Worm (Caenorhabditis elegans): ENCODE results near the gene R05F9.7.
A peak's percentile ranks its signal among the peaks of the same experiment; 100 is the strongest.
"Not testable (repeated sequence)": the region's sequence is repeated elsewhere in the genome, so short reads cannot be mapped to it uniquely, and the experiment has no call there.

Gene R05F9.7

DNA sequence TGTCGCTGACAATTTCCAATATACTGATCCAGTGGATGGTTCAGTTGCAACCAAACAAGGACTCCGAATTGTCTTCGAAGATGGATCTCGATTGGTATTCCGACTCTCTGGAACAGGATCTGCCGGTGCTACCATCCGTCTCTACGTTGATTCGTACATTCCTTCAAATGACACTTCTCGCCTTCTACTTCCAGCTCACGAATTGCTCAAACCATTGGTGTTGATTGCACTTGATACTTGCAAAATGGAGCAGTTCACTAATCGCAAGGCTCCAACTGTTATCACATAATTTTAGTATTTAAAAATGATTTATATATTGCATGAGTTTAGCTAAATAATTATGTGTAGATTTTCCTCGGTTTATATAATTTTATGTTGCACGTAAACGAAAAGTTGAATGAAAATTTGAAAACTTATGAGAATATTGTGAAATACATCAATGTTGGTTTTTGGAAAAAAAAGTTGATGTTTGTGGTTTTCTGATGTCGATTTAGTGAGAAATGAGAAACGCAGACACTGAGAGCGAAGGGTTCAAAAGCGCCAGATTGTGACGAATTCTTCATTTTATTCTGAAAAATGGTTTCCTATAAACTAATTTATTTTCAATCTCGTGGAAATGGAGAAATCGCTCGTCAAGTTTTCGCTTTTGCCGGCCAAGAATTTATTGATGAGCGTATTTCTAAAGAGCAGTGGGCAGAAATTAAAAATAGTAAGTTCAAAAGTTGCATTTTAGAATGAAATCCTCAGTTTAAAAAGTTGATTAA, 5.1 kb downstream of the R05F9.7 start, which contains the start of gene gst-9:
gst-9 (plus strand) TSS at position 574 of the 764 bp plus-strand sequence.
- TF ChIP-seq peb-1 (tag; optimal IDR thresholded peaks at IDR 0.05) (no peak), lsy-2 (tag; optimal IDR thresholded peaks at IDR 0.05) (peak in 1 of 2 experiments; percentile 51), gmeb-1 (tag; optimal IDR thresholded peaks at IDR 0.05) (no peak), nhr-77 (tag; optimal IDR thresholded peaks at IDR 0.05) (no peak), ztf-4 (tag; optimal IDR thresholded peaks at IDR 0.05) (peak; percentile 66), sma-3 (GFP tag; optimal IDR thresholded peaks at IDR 0.05) (peak; percentile 23), ama-1 (optimal IDR thresholded peaks at IDR 0.05) (peak; percentile 81), nhr-10 (tag; optimal IDR thresholded peaks at IDR 0.05) (no peak), blmp-1 (tag; optimal IDR thresholded peaks at IDR 0.05; ENCODE audit: insufficient read depth) (no peak), sma-9 (GFP tag; optimal IDR thresholded peaks at IDR 0.05) (peak; percentile 33), sma-9 (tag; optimal IDR thresholded peaks at IDR 0.05) (no peak), F13H6.1 (tag; optimal IDR thresholded peaks at IDR 0.05) (peak; percentile 25), C34F6.9 (tag; optimal IDR thresholded peaks at IDR 0.05) (no peak), nhr-129 (tag; optimal IDR thresholded peaks at IDR 0.05) (peak; percentile 33), unc-55 (GFP tag; optimal IDR thresholded peaks at IDR 0.05) (peak; percentile 43), crh-2 (tag; optimal IDR thresholded peaks at IDR 0.05) (peak; percentile 61), skn-1 (tag; optimal IDR thresholded peaks at IDR 0.05) (no peak), ceh-82 (tag; optimal IDR thresholded peaks at IDR 0.05) (no peak), nhr-6 (tag; optimal IDR thresholded peaks at IDR 0.05) (peak; percentile 8)

DNA sequence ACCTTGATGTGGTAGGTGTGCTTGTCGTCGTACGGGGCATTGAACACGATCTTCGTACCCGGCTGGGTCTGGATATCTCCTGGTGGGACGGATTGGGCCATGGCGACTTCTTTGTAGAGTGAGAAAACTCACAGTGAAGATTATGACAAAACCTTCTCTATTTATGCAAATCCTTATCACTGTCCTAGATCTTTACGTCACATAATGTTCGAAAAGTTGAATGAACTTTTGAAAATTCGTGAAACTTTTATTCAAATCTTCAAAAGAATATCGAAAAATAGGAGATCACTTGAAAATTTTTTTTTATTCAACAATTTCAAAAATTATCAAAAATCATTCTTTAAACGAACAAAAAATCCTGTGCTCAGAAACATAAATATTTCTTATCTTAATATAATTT, 6.5 kb downstream of the R05F9.7 start, which contains the start of gene msp-33:
msp-33 (minus strand) TSS at position 101 of the 400 bp plus-strand sequence.
- TF ChIP-seq zag-1 (tag; optimal IDR thresholded peaks at IDR 0.05) (no peak), sem-4 (tag; optimal IDR thresholded peaks at IDR 0.05) (no peak), nhr-237 (tag; optimal IDR thresholded peaks at IDR 0.05) (no peak), lin-11 (tag; optimal IDR thresholded peaks at IDR 0.05) (no peak), ceh-16 (tag; optimal IDR thresholded peaks at IDR 0.05) (no peak)

DNA sequence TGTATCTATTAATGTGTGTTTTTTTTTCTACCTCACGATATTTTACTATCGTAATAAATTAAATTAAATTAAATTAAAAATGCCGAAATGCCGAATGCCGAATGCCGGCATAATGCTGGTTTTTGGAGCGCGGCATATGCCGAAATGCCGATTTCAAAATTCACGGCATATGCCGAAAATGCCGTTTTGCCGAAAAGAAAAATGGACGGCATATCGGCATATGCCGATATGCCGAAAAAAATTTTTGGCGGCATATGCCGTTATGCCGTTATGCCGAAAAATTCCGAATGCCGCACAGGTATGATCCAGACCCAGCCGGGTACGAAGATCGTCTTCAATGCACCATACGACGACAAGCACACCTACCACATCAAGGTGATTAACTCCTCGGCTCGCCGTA, 12.5 kb downstream of the R05F9.7 start, which contains the start of gene msp-32:
msp-32 (plus strand) TSS at position 301 of the 400 bp plus-strand sequence.
- TF ChIP-seq F13H6.1 (tag; optimal IDR thresholded peaks at IDR 0.05); ztf-1 (GFP tag; conservative IDR thresholded peaks at IDR 0.05); fos-1 (tag; optimal IDR thresholded peaks at IDR 0.05): not testable (repeated sequence)

DNA sequence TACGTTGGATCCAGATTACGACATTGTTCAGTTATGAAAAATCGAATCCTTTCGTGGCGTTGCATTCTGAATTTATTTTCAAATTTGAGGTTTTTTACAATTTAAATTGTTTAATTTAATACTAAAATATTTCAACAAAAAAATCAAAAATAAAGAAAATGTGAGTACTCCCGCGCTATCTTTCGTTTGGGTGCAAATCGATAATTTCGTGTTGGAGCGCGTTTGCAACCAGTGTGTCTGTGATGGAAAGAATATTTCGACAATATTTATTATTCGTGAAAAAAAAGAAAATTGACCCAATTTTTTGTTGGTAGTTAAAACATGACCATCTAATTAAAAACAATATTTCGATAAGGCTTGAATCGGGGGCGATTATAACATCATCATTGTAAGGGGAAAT, 16.0 kb downstream of the R05F9.7 start, which contains the start of gene R05F9.9:
R05F9.9 (minus strand) TSS at position 66 of the 400 bp plus-strand sequence.
- TF ChIP-seq elt-1 (tag; optimal IDR thresholded peaks at IDR 0.05) (no peak), sma-9 (GFP tag; optimal IDR thresholded peaks at IDR 0.05) (no peak), sma-9 (tag; optimal IDR thresholded peaks at IDR 0.05) (no peak), lin-11 (tag; optimal IDR thresholded peaks at IDR 0.05) (no peak), R02D3.7 (tag; optimal IDR thresholded peaks at IDR 0.05) (no peak), lin-13 (GFP tag; optimal IDR thresholded peaks at IDR 0.05) (peak; percentile 16), ceh-16 (tag; optimal IDR thresholded peaks at IDR 0.05) (no peak), ztf-1 (GFP tag; conservative IDR thresholded peaks at IDR 0.05) (no peak), ztf-11 (tag; optimal IDR thresholded peaks at IDR 0.05) (no peak), gmeb-1 (tag; optimal IDR thresholded peaks at IDR 0.05) (peak; percentile 15), lin-39 (tag; optimal IDR thresholded peaks at IDR 0.05) (no peak), nhr-11 (tag; optimal IDR thresholded peaks at IDR 0.05) (no peak), sma-3 (GFP tag; optimal IDR thresholded peaks at IDR 0.05) (no peak), mab-5 (tag; optimal IDR thresholded peaks at IDR 0.05) (no peak), nhr-6 (tag; optimal IDR thresholded peaks at IDR 0.05) (no peak), crh-2 (tag; optimal IDR thresholded peaks at IDR 0.05) (peak; percentile 72), fos-1 (tag; optimal IDR thresholded peaks at IDR 0.05) (no peak), F13H6.1 (tag; optimal IDR thresholded peaks at IDR 0.05) (no peak), alr-1 (tag; optimal IDR thresholded peaks at IDR 0.05) (no peak), ama-1 (optimal IDR thresholded peaks at IDR 0.05) (peak; percentile 62), nhr-23 (tag; optimal IDR thresholded peaks at IDR 0.05) (no peak), ztf-4 (tag; optimal IDR thresholded peaks at IDR 0.05) (peak; percentile 82), nhr-21 (tag; optimal IDR thresholded peaks at IDR 0.05) (no peak), C34F6.9 (tag; optimal IDR thresholded peaks at IDR 0.05) (peak; percentile 67), nhr-77 (tag; optimal IDR thresholded peaks at IDR 0.05) (no peak), mdl-1 (tag; optimal IDR thresholded peaks at IDR 0.05) (no peak), egl-27 (tag; optimal IDR thresholded peaks at IDR 0.05) (no peak), sem-4 (tag; optimal IDR thresholded peaks at IDR 0.05) (no peak), mbf-1 (tag; optimal IDR thresholded peaks at IDR 0.05) (no peak), unc-55 (GFP tag; optimal IDR thresholded peaks at IDR 0.05) (peak; percentile 70), zag-1 (tag; optimal IDR thresholded peaks at IDR 0.05) (no peak), dmd-4 (tag; optimal IDR thresholded peaks at IDR 0.05) (no peak), lsy-2 (tag; optimal IDR thresholded peaks at IDR 0.05) (peak in 1 of 2 experiments; percentile 74), nhr-237 (tag; optimal IDR thresholded peaks at IDR 0.05) (no peak), nhr-129 (tag; optimal IDR thresholded peaks at IDR 0.05) (peak; percentile 2), peb-1 (tag; optimal IDR thresholded peaks at IDR 0.05) (no peak)
